Worm (Caenorhabditis elegans) whole organism, L1 larva: ENCODE measurements around the gene Y15E3A.4.

Experiments
- ama-1 ChIP-seq: fragments of 150-350 bp; optimal IDR thresholded peaks from 2 replicates; lab custom pipeline; 2014
- ceh-90 ChIP-seq: sonication (generic microtip); optimal IDR thresholded peaks from 2 replicates; lab custom pipeline; 2016; ENCODE audit warnings: missing genetic modification characterization, missing compliant biosample characterization
- fkh-8 ChIP-seq: sonication (generic microtip); optimal IDR thresholded peaks from 2 replicates; lab custom pipeline; 2016; ENCODE audit warnings: mild to moderate bottlenecking, missing genetic modification characterization, missing compliant biosample characterization
- fos-1 ChIP-seq: fragments of 150-350 bp; optimal IDR thresholded peaks from 2 replicates; lab custom pipeline; 2014; ENCODE audit warnings: missing biosample characterization, missing genetic modification characterization
- lin-39 ChIP-seq: fragments of 150-350 bp; optimal IDR thresholded peaks from 2 replicates; lab custom pipeline; 2014; ENCODE audit warnings: missing biosample characterization, missing genetic modification reagents, missing genetic modification characterization
- nhr-19 ChIP-seq: fragments of 200-800 bp; sonication (Bioruptor generic); conservative IDR thresholded peaks from 2 replicates; pipeline ENCODE4 v1.3.6; 2022; ENCODE audit warnings: missing genetic modification characterization, missing compliant biosample characterization
- nhr-237 ChIP-seq: fragments of 150-350 bp; optimal IDR thresholded peaks from 2 replicates; lab custom pipeline; 2014; ENCODE audit warnings: missing biosample characterization, missing genetic modification characterization
- snpc-4 ChIP-seq: fragments of 150-350 bp; optimal IDR thresholded peaks from 2 replicates; lab custom pipeline; 2014; ENCODE audit warnings: missing biosample characterization, missing genetic modification characterization

DNA sequence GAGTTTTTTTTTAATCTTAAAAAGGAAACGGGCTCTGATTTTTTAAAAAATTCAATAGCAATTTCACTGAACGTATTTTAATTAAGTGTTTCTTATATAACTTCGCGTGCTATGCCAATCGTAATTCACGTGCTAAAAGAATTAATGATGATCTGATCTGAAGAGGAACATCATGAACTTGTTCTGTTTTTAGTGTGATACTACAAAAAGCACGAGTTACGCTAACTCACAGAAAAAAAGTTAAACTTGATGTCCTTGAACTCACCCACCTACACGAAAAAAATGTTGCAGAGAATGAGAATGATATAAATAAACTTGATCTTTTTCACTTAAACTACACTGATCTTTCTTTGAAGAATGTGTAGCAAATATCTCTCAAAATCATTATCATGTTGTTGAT is 49.1 kb downstream of the Y15E3A.4 start:
- TF ChIP-seq lin-39 (no peak), ama-1 (no peak), nhr-19 (GFP tag; lab: Robert Waterston, UW) (no peak), nhr-237 (no peak), ceh-90 (tag; lab: Kevin White, UChicago) (no peak), fos-1 (no peak), fkh-8 (tag; lab: Kevin White, UChicago) (no peak), snpc-4 (tag; lab: Kevin White, UChicago) (no peak)
